Fruit fly (Drosophila melanogaster) whole organism, wandering third instar larva: ENCODE measurements around the gene ALiX.

Experiments used
- Hr83 ChIP-seq: fragments of 200-300 bp; sonication (Bioruptor generic); optimal IDR thresholded peaks from 2 replicates; lab custom pipeline; 2016; ENCODE audit warnings: missing biosample characterization, mild to moderate bottlenecking, missing genetic modification characterization, moderate library complexity; ENCODE audit not compliant: poor library complexity, severe bottlenecking
- br ChIP-seq: fragments of 200-800 bp; sonication (Bioruptor generic); optimal IDR thresholded peaks from 2 replicates; lab custom pipeline; 2016; ENCODE audit warnings: missing biosample characterization, missing genetic modification characterization
- fru ChIP-seq: fragments of 200-800 bp; sonication (Bioruptor generic); optimal IDR thresholded peaks from 3 replicates; lab custom pipeline; 2016; ENCODE audit warnings: missing biosample characterization, mild to moderate bottlenecking, missing genetic modification characterization

dm6 chr3R:27740692-27741091 lies 40.8 kb upstream of the ALiX start:
- TF ChIP-seq fru = no peak
- no peak for TF ChIP-seq br (GFP tag; lab: Kevin White, UChicago)
- no peak for TF ChIP-seq Hr83 (GFP tag; lab: Kevin White, UChicago)
